Fruit fly (Drosophila melanogaster) whole organism, embryonic: ENCODE data around the gene Irc.

Source experiments
- Antp ChIP-seq: fragments of 200-800 bp; sonication (Bioruptor generic); optimal IDR thresholded peaks from 3 replicates; lab custom pipeline; 2016; ENCODE audit warnings: missing biosample characterization, missing genetic modification characterization
- B-H2 ChIP-seq: fragments of 200-800 bp; sonication (Bioruptor generic); optimal IDR thresholded peaks from 2 replicates; lab custom pipeline; 2018; ENCODE audit warnings: missing biosample characterization, mild to moderate bottlenecking, missing genetic modification characterization
- BtbVII ChIP-seq: fragments of 200-800 bp; sonication (Bioruptor generic); optimal IDR thresholded peaks from 3 replicates; lab custom pipeline; 2017; ENCODE audit warnings: missing biosample characterization, mild to moderate bottlenecking, missing genetic modification characterization
- CG10366 ChIP-seq: fragments of 200-800 bp; sonication (Bioruptor generic); IDR thresholded peaks from 2 replicates; pipeline ENCODE4 v1.3.6; 2022; ENCODE audit warnings: missing biosample characterization, missing genetic modification characterization
- CG10543 ChIP-seq: fragments of 200-800 bp; sonication (Bioruptor generic); optimal IDR thresholded peaks from 3 replicates; lab custom pipeline; 2017; ENCODE audit warnings: missing biosample characterization, mild to moderate bottlenecking, missing genetic modification characterization, moderate library complexity
- CG10565 ChIP-seq: fragments of 200-800 bp; sonication (Bioruptor generic); optimal IDR thresholded peaks from 3 replicates; lab custom pipeline; 2016; ENCODE audit warnings: missing biosample characterization, mild to moderate bottlenecking, missing genetic modification characterization
- CG11093 ChIP-seq: fragments of 200-800 bp; sonication (Bioruptor generic); IDR thresholded peaks from 3 replicates; pipeline ENCODE4 v1.3.6; 2022; ENCODE audit warnings: missing biosample characterization, missing genetic modification characterization
- CG12155 ChIP-seq: fragments of 200-800 bp; sonication (Bioruptor generic); optimal IDR thresholded peaks from 3 replicates; lab custom pipeline; 2016; ENCODE audit warnings: missing biosample characterization, missing genetic modification characterization
- CG14860 ChIP-seq: fragments of 200-800 bp; sonication (Bioruptor generic); IDR thresholded peaks from 3 replicates; pipeline ENCODE4 v1.3.6; 2022; ENCODE audit warnings: missing biosample characterization, missing genetic modification characterization; ENCODE audit not compliant: partially characterized antibody
- CG1529 ChIP-seq: fragments of 200-800 bp; sonication (Bioruptor generic); optimal IDR thresholded peaks from 3 replicates; lab custom pipeline; 2018; ENCODE audit warnings: missing biosample characterization, missing genetic modification characterization
- CG17385 ChIP-seq: fragments of 200-800 bp; sonication (Bioruptor generic); optimal IDR thresholded peaks from 3 replicates; lab custom pipeline; 2018; ENCODE audit warnings: missing biosample characterization, mild to moderate bottlenecking, missing genetic modification characterization
- CG2120 ChIP-seq: fragments of 200-800 bp; sonication (Bioruptor generic); optimal IDR thresholded peaks from 3 replicates; lab custom pipeline; 2016; ENCODE audit warnings: missing biosample characterization, missing genetic modification characterization
- CG42726 ChIP-seq: fragments of 200-800 bp; sonication (Bioruptor generic); IDR thresholded peaks from 2 replicates; pipeline ENCODE4 v1.3.6; 2022; ENCODE audit warnings: missing biosample characterization, missing genetic modification characterization; ENCODE audit not compliant: partially characterized antibody
- CG5245 ChIP-seq: fragments of 200-800 bp; sonication (Bioruptor generic); optimal IDR thresholded peaks from 3 replicates; lab custom pipeline; 2016; ENCODE audit warnings: missing biosample characterization, missing genetic modification characterization
- CG6689 ChIP-seq: fragments of 200-800 bp; sonication (Bioruptor generic); IDR thresholded peaks from 2 replicates; pipeline ENCODE4 v1.3.6; 2022; ENCODE audit warnings: missing biosample characterization, missing genetic modification characterization
- CG6854 ChIP-seq: fragments of 200-800 bp; sonication (Bioruptor generic); optimal IDR thresholded peaks from 3 replicates; lab custom pipeline; 2017; ENCODE audit warnings: missing biosample characterization, mild to moderate bottlenecking, missing genetic modification characterization
- CG8290 ChIP-seq, 3 experiments: fragments of 200-800 bp; sonication (Bioruptor generic); optimal IDR thresholded peaks; 2 replicates each; lab custom pipeline; 2016 to 2019; ENCODE audit warnings: missing biosample characterization in 3 of 3, missing genetic modification characterization in 3 of 3, mild to moderate bottlenecking in 2 of 3, moderate library complexity in 1 of 3
- CG9215 ChIP-seq: fragments of 200-800 bp; sonication (Bioruptor generic); IDR thresholded peaks from 2 replicates; pipeline ENCODE4 v1.3.6; 2022; ENCODE audit warnings: missing biosample characterization, missing genetic modification characterization
- CG9727 ChIP-seq: fragments of 200-800 bp; sonication (Bioruptor generic); optimal IDR thresholded peaks from 3 replicates; lab custom pipeline; 2017; ENCODE audit warnings: missing biosample characterization, mild to moderate bottlenecking, missing genetic modification characterization
- Chrac-16 ChIP-seq: fragments of 200-800 bp; sonication (Bioruptor generic); optimal IDR thresholded peaks from 3 replicates; lab custom pipeline; 2016; ENCODE audit warnings: missing biosample characterization, missing genetic modification characterization
- D19A ChIP-seq: fragments of 200-800 bp; optimal IDR thresholded peaks from 3 replicates; lab custom pipeline; 2019; ENCODE audit warnings: missing biosample characterization, mild to moderate bottlenecking, missing genetic modification characterization, moderate library complexity
- Elba2 ChIP-seq: fragments of 200-800 bp; sonication (Bioruptor generic); optimal IDR thresholded peaks from 3 replicates; lab custom pipeline; 2016; ENCODE audit warnings: missing biosample characterization, missing genetic modification characterization
- Ets65A ChIP-seq: fragments of 200-800 bp; sonication (Bioruptor generic); peaks from one replicate; lab custom pipeline; 2016; ENCODE audit warnings: missing biosample characterization, missing genetic modification characterization
- HmgD ChIP-seq: fragments of 200-800 bp; sonication (Bioruptor generic); optimal IDR thresholded peaks from 3 replicates; lab custom pipeline; 2016; ENCODE audit warnings: missing biosample characterization, missing genetic modification characterization
- Hr78 ChIP-seq, 2 experiments: fragments of 200-800 bp in 1 of 2; fragments of >200 bp in 1 of 2; sonication (Bioruptor generic) in 1 of 2; optimal IDR thresholded peaks; 2 replicates each; lab custom pipeline; 2017 to 2019; ENCODE audit warnings: missing biosample characterization in 2 of 2, missing genetic modification characterization in 2 of 2, mild to moderate bottlenecking in 1 of 2, moderate library complexity in 1 of 2
- MBD-R2 ChIP-seq: fragments of 200-800 bp; sonication (Bioruptor generic); IDR thresholded peaks from 2 replicates; pipeline ENCODE4 v1.3.6; 2022; ENCODE audit warnings: missing biosample characterization, missing genetic modification characterization
- Nf-YB ChIP-seq: fragments of 200-800 bp; sonication (Bioruptor generic); optimal IDR thresholded peaks from 3 replicates; lab custom pipeline; 2019; ENCODE audit warnings: missing biosample characterization, mild to moderate bottlenecking, missing genetic modification characterization, moderate library complexity
- NfI ChIP-seq: fragments of 200-800 bp; sonication (Bioruptor generic); optimal IDR thresholded peaks from 3 replicates; lab custom pipeline; 2018; ENCODE audit warnings: missing biosample characterization, mild to moderate bottlenecking, missing genetic modification characterization, moderate library complexity
- Poxn ChIP-seq: fragments of 200-800 bp; sonication (Bioruptor generic); IDR thresholded peaks from 2 replicates; pipeline ENCODE4 v1.3.6; 2022; ENCODE audit warnings: missing biosample characterization, missing genetic modification characterization
- Taf1 ChIP-seq: fragments of 200-800 bp; sonication (Bioruptor generic); IDR thresholded peaks from 2 replicates; pipeline ENCODE4 v1.3.6; 2022; ENCODE audit warnings: missing biosample characterization, missing genetic modification characterization
- abd-A ChIP-seq: fragments of 200-800 bp; sonication (Bioruptor generic); optimal IDR thresholded peaks from 3 replicates; lab custom pipeline; 2019; ENCODE audit warnings: missing biosample characterization, mild to moderate bottlenecking, missing genetic modification characterization, moderate library complexity
- bab2 ChIP-seq: fragments of 200-800 bp; sonication (Bioruptor generic); optimal IDR thresholded peaks from 2 replicates; lab custom pipeline; 2016; ENCODE audit warnings: missing biosample characterization, missing genetic modification characterization
- br ChIP-seq: fragments of >200 bp; optimal IDR thresholded peaks from 2 replicates; lab custom pipeline; 2017
- chinmo ChIP-seq: fragments of 200-800 bp; sonication (Bioruptor generic); IDR thresholded peaks from 4 replicates; pipeline ENCODE4 v1.3.6; 2022; ENCODE audit warnings: missing biosample characterization, missing genetic modification characterization; ENCODE audit not compliant: partially characterized antibody
- chn ChIP-seq: fragments of 200-800 bp; sonication (Bioruptor generic); optimal IDR thresholded peaks from 2 replicates; lab custom pipeline; 2016; ENCODE audit warnings: missing biosample characterization, missing genetic modification characterization
- fd96Cb ChIP-seq: fragments of 200-800 bp; sonication (Bioruptor generic); optimal IDR thresholded peaks from 2 replicates; lab custom pipeline; 2018; ENCODE audit warnings: missing biosample characterization, mild to moderate bottlenecking, missing genetic modification characterization, moderate library complexity
- insv ChIP-seq, 2 experiments: fragments of 200-800 bp; sonication (Bioruptor generic); optimal IDR thresholded peaks; 3 replicates each; lab custom pipeline; 2016 to 2018; ENCODE audit warnings: missing biosample characterization in 2 of 2, missing genetic modification characterization in 2 of 2
- lola ChIP-seq, 3 experiments: fragments of >200 bp in 2 of 3; fragments of 200-800 bp in 1 of 3; sonication (Bioruptor generic) in 1 of 3; optimal IDR thresholded peaks; 2 replicates each; lab custom pipeline; 2017 to 2019; ENCODE audit warnings: missing biosample characterization in 3 of 3, missing genetic modification characterization in 3 of 3, mild to moderate bottlenecking in 1 of 3, moderate library complexity in 1 of 3
- mam ChIP-seq: fragments of 200-800 bp; sonication (Bioruptor generic); optimal IDR thresholded peaks from 3 replicates; lab custom pipeline; 2016; ENCODE audit warnings: missing biosample characterization, missing genetic modification characterization
- nom ChIP-seq: fragments of 200-800 bp; sonication (Bioruptor generic); optimal IDR thresholded peaks from 2 replicates; lab custom pipeline; 2017; ENCODE audit warnings: missing biosample characterization, missing genetic modification characterization, mild to moderate bottlenecking, moderate library complexity, missing genetic modification reagents
- pnt ChIP-seq: fragments of 200-800 bp; sonication (Bioruptor generic); optimal IDR thresholded peaks from 3 replicates; lab custom pipeline; 2016; ENCODE audit warnings: missing biosample characterization, missing genetic modification characterization
- psq ChIP-seq: fragments of 200-800 bp; sonication (Bioruptor generic); optimal IDR thresholded peaks from 2 replicates; lab custom pipeline; 2017; ENCODE audit warnings: missing biosample characterization, missing genetic modification characterization
- sima ChIP-seq: fragments of 200-800 bp; sonication (Bioruptor generic); optimal IDR thresholded peaks from 2 replicates; lab custom pipeline; 2016; ENCODE audit warnings: missing biosample characterization, missing genetic modification characterization
- slp2 ChIP-seq: fragments of 200-800 bp; sonication (Bioruptor generic); optimal IDR thresholded peaks from 2 replicates; lab custom pipeline; 2016; ENCODE audit warnings: missing biosample characterization, missing genetic modification characterization
- ssp ChIP-seq: fragments of 200-800 bp; sonication (Bioruptor generic); IDR thresholded peaks from 2 replicates; pipeline ENCODE4 v1.3.6; 2022; ENCODE audit warnings: missing biosample characterization, missing genetic modification characterization
- stc ChIP-seq: fragments of 200-800 bp; sonication (Bioruptor generic); IDR thresholded peaks from 2 replicates; pipeline ENCODE4 v1.3.6; 2022; ENCODE audit warnings: missing biosample characterization, missing genetic modification characterization
- tgo ChIP-seq: fragments of 200-800 bp; sonication (Bioruptor generic); IDR thresholded peaks from 3 replicates; pipeline ENCODE4 v1.3.6; 2022; ENCODE audit warnings: missing biosample characterization, missing genetic modification characterization
- tio ChIP-seq: fragments of 200-800 bp; sonication (Bioruptor generic); optimal IDR thresholded peaks from 2 replicates; lab custom pipeline; 2017; ENCODE audit warnings: missing biosample characterization, missing genetic modification characterization, inconsistent platforms
- unpg ChIP-seq: fragments of 200-800 bp; sonication (Bioruptor generic); optimal IDR thresholded peaks from 3 replicates; lab custom pipeline; 2018; ENCODE audit warnings: missing biosample characterization, mild to moderate bottlenecking, missing genetic modification characterization, moderate library complexity

Gene Irc

dm6 chr3R:17002218-17003110 lies at the start of gene Irc, which contains the start of gene Sf3a1:
Gene Irc (plus strand): TSS chr3R:17002875.
Gene Sf3a1 (minus strand): TSS chr3R:17002355.
- TF ChIP-seq CG42726 (GFP tag; lab: Robert Waterston, UW) (peak; percentile 96), mam (GFP tag; lab: Kevin White, UChicago) (peak; percentile 57), abd-A (tag; lab: Kevin White, UChicago) (no peak), Elba2 (GFP tag; lab: Kevin White, UChicago) (no peak), NfI (GFP tag; lab: Kevin White, UChicago) (peak; percentile 23), Poxn (no peak), Taf1 (GFP tag; lab: Robert Waterston, UW) (no peak), D19A (tag; lab: Kevin White, UChicago) (no peak), BtbVII (GFP tag; lab: Kevin White, UChicago) (peak; percentile 0), CG1529 (no peak), CG5245 (GFP tag; lab: Kevin White, UChicago) (no peak), B-H2 (GFP tag; lab: Kevin White, UChicago) (peak; percentile 61), lola (GFP tag; optimal IDR thresholded peaks at IDR 0.05; lab: Kevin White, UChicago) (no peak), Hr78 (GFP tag; optimal IDR thresholded peaks at IDR 0.05; lab: Kevin White, UChicago) (peak in 1 of 2 experiments; percentile 20), CG2120 (GFP tag; lab: Kevin White, UChicago) (peak; percentile 67), fd96Cb (tag; lab: Kevin White, UChicago) (no peak), CG9727 (no peak), CG12155 (GFP tag; lab: Kevin White, UChicago) (peak; percentile 19), CG11093 (GFP tag; lab: Robert Waterston, UW) (no peak), CG10543 (GFP tag; lab: Kevin White, UChicago) (peak; percentile 78), sima (no peak), CG17385 (GFP tag; lab: Kevin White, UChicago) (no peak), Ets65A (GFP tag; lab: Kevin White, UChicago) (peak; percentile 90), Antp (peak; percentile 19), CG10366 (GFP tag; lab: Robert Waterston, UW) (no peak), CG10565 (GFP tag; lab: Kevin White, UChicago) (no peak), pnt (GFP tag; lab: Kevin White, UChicago) (no peak), psq (GFP tag; lab: Kevin White, UChicago) (no peak), MBD-R2 (GFP tag; lab: Robert Waterston, UW) (peak; percentile 93), tgo (GFP tag; lab: Robert Waterston, UW) (no peak), CG9215 (no peak), CG8290 (GFP tag; optimal IDR thresholded peaks at IDR 0.05; lab: Kevin White, UChicago) (no peak), CG8290 (tag; optimal IDR thresholded peaks at IDR 0.05; lab: Kevin White, UChicago) (peak in 1 of 2 experiments; percentile 76), Chrac-16 (peak; percentile 13), chinmo (GFP tag; lab: Robert Waterston, UW) (peak; percentile 96), tio (no peak), bab2 (GFP tag; lab: Kevin White, UChicago) (peak; percentile 13), insv (GFP tag; optimal IDR thresholded peaks at IDR 0.05; lab: Kevin White, UChicago) (no peak), Nf-YB (no peak), unpg (GFP tag; lab: Kevin White, UChicago) (peak; percentile 14), CG14860 (GFP tag; lab: Robert Waterston, UW) (peak; percentile 86), stc (GFP tag; lab: Robert Waterston, UW) (no peak), nom (peak; percentile 64), CG6689 (GFP tag; lab: Robert Waterston, UW) (no peak), ssp (GFP tag; lab: Robert Waterston, UW) (peak; percentile 25; the same call in 1 of the 2 replicates), HmgD (GFP tag; lab: Kevin White, UChicago) (peak; percentile 87), chn (no peak), slp2 (GFP tag; lab: Kevin White, UChicago) (no peak), CG6854 (no peak), br (no peak)
